Fruit fly (Drosophila melanogaster) Kc167 (cell line): Measurements from ENCODE around the gene Hf.

ENCODE experiments used
- Sin3A ChIP-seq: fragments of >200 bp; optimal IDR thresholded peaks from 2 replicates; lab custom pipeline; 2018; ENCODE audit warnings: missing external identifiers
- psq ChIP-seq: fragments of >200 bp; optimal IDR thresholded peaks from 2 replicates; lab custom pipeline; 2017; ENCODE audit warnings: missing external identifiers

DNA sequence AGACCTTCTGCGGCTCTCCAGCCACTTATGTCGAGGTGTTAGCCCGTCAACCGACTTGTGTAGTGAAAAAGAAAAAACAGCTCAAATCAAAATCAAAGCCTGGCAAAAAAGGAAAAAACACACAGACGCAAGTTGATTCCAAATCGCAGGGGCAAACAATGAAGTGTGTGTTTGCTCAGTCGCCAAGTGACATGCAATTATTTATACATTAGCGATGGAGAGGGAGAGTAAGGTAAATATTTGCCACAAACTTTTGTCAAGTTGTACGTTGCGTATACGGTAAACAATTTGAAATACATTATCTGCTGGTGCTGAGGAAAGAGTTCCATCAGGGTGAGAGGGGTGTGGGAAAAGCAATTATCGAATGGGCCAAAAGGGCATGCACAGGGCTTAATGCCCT, 30.7 kb upstream of the Hf start:
- TF ChIP-seq psq (no peak), Sin3A (no peak)
